Fruit fly (Drosophila melanogaster) whole organism, embryonic: ENCODE results near the gene Parg.
A peak's percentile ranks its signal among the peaks of the same experiment; 100 is the strongest.

Source experiments
- CG10543 ChIP-seq: fragments of 200-800 bp; sonication (Bioruptor generic); optimal IDR thresholded peaks from 3 replicates; lab custom pipeline; 2017; ENCODE audit warnings: missing biosample characterization, mild to moderate bottlenecking, missing genetic modification characterization, moderate library complexity
- CG10979 ChIP-seq: fragments of 200-800 bp; sonication (Bioruptor generic); optimal IDR thresholded peaks from 2 replicates; lab custom pipeline; 2018; ENCODE audit warnings: missing biosample characterization, mild to moderate bottlenecking, missing genetic modification characterization, moderate library complexity
- CG11085 ChIP-seq: fragments of 200-800 bp; sonication (Bioruptor generic); IDR thresholded peaks from 2 replicates; pipeline ENCODE4 v1.3.6; 2022; ENCODE audit warnings: missing biosample characterization, missing genetic modification characterization
- CG11560 ChIP-seq: fragments of 200-800 bp; sonication (Bioruptor generic); IDR thresholded peaks from 3 replicates; pipeline ENCODE4 v1.3.6; 2022; ENCODE audit warnings: missing biosample characterization, missing genetic modification characterization
- CG14050 ChIP-seq: fragments of 200-800 bp; sonication (Bioruptor generic); IDR thresholded peaks from 3 replicates; pipeline ENCODE4 v1.3.6; 2022; ENCODE audit warnings: missing biosample characterization, missing genetic modification characterization
- CG1647 ChIP-seq: fragments of 200-800 bp; sonication (Bioruptor generic); optimal IDR thresholded peaks from 3 replicates; lab custom pipeline; 2016; ENCODE audit warnings: missing biosample characterization, missing genetic modification characterization
- CG16815 ChIP-seq: fragments of 200-800 bp; sonication (Bioruptor generic); optimal IDR thresholded peaks from 3 replicates; lab custom pipeline; 2017; ENCODE audit warnings: missing biosample characterization, mild to moderate bottlenecking, missing genetic modification characterization
- CG2678 ChIP-seq: fragments of 200-800 bp; sonication (Bioruptor generic); optimal IDR thresholded peaks from 3 replicates; lab custom pipeline; 2019; ENCODE audit warnings: missing biosample characterization, mild to moderate bottlenecking, missing genetic modification characterization, moderate library complexity
- CG2712 ChIP-seq: fragments of 200-800 bp; optimal IDR thresholded peaks from 3 replicates; lab custom pipeline; 2019; ENCODE audit warnings: missing biosample characterization, mild to moderate bottlenecking, missing genetic modification characterization, moderate library complexity
- CG42726 ChIP-seq: fragments of 200-800 bp; sonication (Bioruptor generic); IDR thresholded peaks from 2 replicates; pipeline ENCODE4 v1.3.6; 2022; ENCODE audit warnings: missing biosample characterization, missing genetic modification characterization; ENCODE audit not compliant: partially characterized antibody
- CG5180 ChIP-seq: fragments of 200-800 bp; sonication (Bioruptor generic); optimal IDR thresholded peaks from 3 replicates; lab custom pipeline; 2017; ENCODE audit warnings: missing biosample characterization, missing genetic modification characterization, mild to moderate bottlenecking, moderate library complexity, missing genetic modification reagents
- CG5245 ChIP-seq: fragments of 200-800 bp; sonication (Bioruptor generic); optimal IDR thresholded peaks from 3 replicates; lab custom pipeline; 2016; ENCODE audit warnings: missing biosample characterization, missing genetic modification characterization
- CG5953 ChIP-seq: fragments of 200-800 bp; sonication (Bioruptor generic); IDR thresholded peaks from 2 replicates; pipeline ENCODE4 v1.3.6; 2022; ENCODE audit warnings: missing biosample characterization, missing genetic modification characterization
- CG6654 ChIP-seq: fragments of 200-800 bp; sonication (Bioruptor generic); optimal IDR thresholded peaks from 2 replicates; lab custom pipeline; 2017; ENCODE audit warnings: missing biosample characterization, mild to moderate bottlenecking, missing genetic modification characterization
- CG7372 ChIP-seq: fragments of 200-800 bp; sonication (Bioruptor generic); IDR thresholded peaks from 2 replicates; pipeline ENCODE4 v1.3.6; 2022; ENCODE audit warnings: missing biosample characterization, missing genetic modification characterization
- CG7556 ChIP-seq: fragments of 200-800 bp; sonication (Bioruptor generic); optimal IDR thresholded peaks from 2 replicates; lab custom pipeline; 2017; ENCODE audit warnings: missing biosample characterization, mild to moderate bottlenecking, missing genetic modification characterization
- CG7786 ChIP-seq: fragments of 200-800 bp; sonication (Bioruptor generic); optimal IDR thresholded peaks from 2 replicates; lab custom pipeline; 2016; ENCODE audit warnings: missing biosample characterization, missing genetic modification characterization
- CG8478 ChIP-seq: fragments of >200 bp; optimal IDR thresholded peaks from 2 replicates; lab custom pipeline; 2018
- CG9609 ChIP-seq: fragments of 200-800 bp; sonication (Bioruptor generic); optimal IDR thresholded peaks from 3 replicates; lab custom pipeline; 2016; ENCODE audit warnings: missing biosample characterization, missing genetic modification characterization
- Doc2 ChIP-seq: fragments of 200-800 bp; sonication (Bioruptor generic); IDR thresholded peaks from 2 replicates; pipeline ENCODE4 v1.3.6; 2022; ENCODE audit warnings: missing biosample characterization, missing genetic modification characterization
- Fer3 ChIP-seq: fragments of 200-800 bp; sonication (Bioruptor generic); optimal IDR thresholded peaks from 2 replicates; lab custom pipeline; 2018; ENCODE audit warnings: missing biosample characterization, mild to moderate bottlenecking, missing genetic modification characterization, moderate library complexity
- H2.0 ChIP-seq: fragments of 200-800 bp; sonication (Bioruptor generic); IDR thresholded peaks from 2 replicates; pipeline ENCODE4 v1.3.6; 2022; ENCODE audit warnings: missing biosample characterization, missing genetic modification characterization
- Hr39 ChIP-seq: fragments of >200 bp; optimal IDR thresholded peaks from 2 replicates; lab custom pipeline; 2017
- Meics ChIP-seq: fragments of 200-800 bp; sonication (Bioruptor generic); optimal IDR thresholded peaks from 2 replicates; lab custom pipeline; 2017; ENCODE audit warnings: missing biosample characterization, mild to moderate bottlenecking, missing genetic modification characterization
- Neu2 ChIP-seq: fragments of 200-800 bp; sonication (Bioruptor generic); optimal IDR thresholded peaks from 3 replicates; lab custom pipeline; 2016; ENCODE audit warnings: missing biosample characterization, missing genetic modification characterization, borderline replicate concordance
- Scr ChIP-seq: fragments of 200-800 bp; sonication (Bioruptor generic); IDR thresholded peaks from 2 replicates; pipeline ENCODE4 v1.3.6; 2022; ENCODE audit warnings: missing biosample characterization, missing genetic modification characterization; ENCODE audit not compliant: partially characterized antibody
- TFAM ChIP-seq: fragments of 200-800 bp; sonication (Bioruptor generic); optimal IDR thresholded peaks from 2 replicates; lab custom pipeline; 2017; ENCODE audit warnings: missing biosample characterization, missing genetic modification characterization, inconsistent platforms
- cas ChIP-seq: fragments of 200-800 bp; sonication (Bioruptor generic); IDR thresholded peaks from 2 replicates; pipeline ENCODE4 v1.3.6; 2022; ENCODE audit warnings: missing biosample characterization, missing genetic modification characterization
- crc ChIP-seq: fragments of 200-800 bp; sonication (Bioruptor generic); optimal IDR thresholded peaks from 2 replicates; lab custom pipeline; 2016; ENCODE audit warnings: missing biosample characterization, missing genetic modification characterization
- da ChIP-seq: fragments of 200-800 bp; sonication (Bioruptor generic); optimal IDR thresholded peaks from 2 replicates; lab custom pipeline; 2016; ENCODE audit warnings: missing biosample characterization, missing genetic modification characterization
- dan ChIP-seq: fragments of 200-800 bp; sonication (Bioruptor generic); IDR thresholded peaks from 2 replicates; pipeline ENCODE4 v1.3.6; 2022; ENCODE audit warnings: missing biosample characterization, missing genetic modification characterization
- danr ChIP-seq: fragments of 200-800 bp; sonication (Bioruptor generic); IDR thresholded peaks from 2 replicates; pipeline ENCODE4 v1.3.6; 2022; ENCODE audit warnings: missing biosample characterization, missing genetic modification characterization
- disco-r ChIP-seq: fragments of 200-800 bp; sonication (Bioruptor generic); optimal IDR thresholded peaks from 2 replicates; lab custom pipeline; 2016; ENCODE audit warnings: missing biosample characterization, missing genetic modification characterization
- dmrt99B ChIP-seq: fragments of 200-800 bp; sonication (Bioruptor generic); optimal IDR thresholded peaks from 2 replicates; lab custom pipeline; 2018; ENCODE audit warnings: missing biosample characterization, mild to moderate bottlenecking, missing genetic modification characterization, moderate library complexity
- dysf ChIP-seq: fragments of 200-800 bp; sonication (Bioruptor generic); IDR thresholded peaks from 3 replicates; pipeline ENCODE4 v1.3.6; 2022; ENCODE audit warnings: missing biosample characterization, missing genetic modification characterization
- gfzf ChIP-seq: fragments of 200-800 bp; sonication (Bioruptor generic); optimal IDR thresholded peaks from 2 replicates; lab custom pipeline; 2016; ENCODE audit warnings: missing biosample characterization, mild to moderate bottlenecking, missing genetic modification characterization, moderate library complexity
- gt ChIP-seq: fragments of 200-800 bp; sonication (Bioruptor generic); IDR thresholded peaks from 2 replicates; pipeline ENCODE4 v1.3.6; 2022; ENCODE audit warnings: missing biosample characterization, missing genetic modification characterization
- lmd ChIP-seq: fragments of 200-800 bp; sonication (Bioruptor generic); IDR thresholded peaks from 2 replicates; pipeline ENCODE4 v1.3.6; 2022; ENCODE audit warnings: missing biosample characterization, missing genetic modification characterization
- nerfin-2 ChIP-seq: fragments of 200-800 bp; sonication (Bioruptor generic); IDR thresholded peaks from 2 replicates; pipeline ENCODE4 v1.3.6; 2022; ENCODE audit warnings: missing biosample characterization, missing genetic modification characterization; ENCODE audit not compliant: partially characterized antibody
- psq ChIP-seq: fragments of 200-800 bp; sonication (Bioruptor generic); optimal IDR thresholded peaks from 2 replicates; lab custom pipeline; 2017; ENCODE audit warnings: missing biosample characterization, missing genetic modification characterization
- repo ChIP-seq: fragments of 200-800 bp; sonication (Bioruptor generic); optimal IDR thresholded peaks from 2 replicates; lab custom pipeline; 2016; ENCODE audit warnings: missing biosample characterization, missing genetic modification characterization
- scrt ChIP-seq: fragments of 200-800 bp; sonication (Bioruptor generic); optimal IDR thresholded peaks from 2 replicates; lab custom pipeline; 2018; ENCODE audit warnings: missing biosample characterization, mild to moderate bottlenecking, missing genetic modification characterization, moderate library complexity
- shn ChIP-seq: fragments of 200-800 bp; sonication (Bioruptor generic); optimal IDR thresholded peaks from 3 replicates; lab custom pipeline; 2016; ENCODE audit warnings: missing biosample characterization, missing genetic modification characterization
- sqz ChIP-seq: fragments of 200-800 bp; sonication (Bioruptor generic); optimal IDR thresholded peaks from 3 replicates; lab custom pipeline; 2018; ENCODE audit warnings: missing biosample characterization, mild to moderate bottlenecking, missing genetic modification characterization
- stwl ChIP-seq: fragments of 200-800 bp; sonication (Bioruptor generic); optimal IDR thresholded peaks from 3 replicates; lab custom pipeline; 2018; ENCODE audit warnings: missing biosample characterization, mild to moderate bottlenecking, missing genetic modification characterization, moderate library complexity
- tna ChIP-seq: fragments of 200-800 bp; sonication (Bioruptor generic); IDR thresholded peaks from 2 replicates; pipeline ENCODE4 v1.3.6; 2022; ENCODE audit warnings: missing biosample characterization, missing genetic modification characterization; ENCODE audit not compliant: partially characterized antibody
- ttk ChIP-seq: fragments of 200-800 bp; sonication (Bioruptor generic); IDR thresholded peaks from 2 replicates; pipeline ENCODE4 v2.1.2; 2022; ENCODE audit warnings: missing biosample characterization, missing genetic modification characterization
- unc-4 ChIP-seq: fragments of 200-800 bp; sonication (Bioruptor generic); IDR thresholded peaks from 2 replicates; pipeline ENCODE4 v1.3.6; 2022; ENCODE audit warnings: missing biosample characterization, missing genetic modification characterization; ENCODE audit not compliant: partially characterized antibody
- wdn ChIP-seq: fragments of 200-800 bp; sonication (Bioruptor generic); IDR thresholded peaks from 2 replicates; pipeline ENCODE4 v1.3.6; 2022; ENCODE audit warnings: missing biosample characterization, missing genetic modification characterization

Parg gene

DNA sequence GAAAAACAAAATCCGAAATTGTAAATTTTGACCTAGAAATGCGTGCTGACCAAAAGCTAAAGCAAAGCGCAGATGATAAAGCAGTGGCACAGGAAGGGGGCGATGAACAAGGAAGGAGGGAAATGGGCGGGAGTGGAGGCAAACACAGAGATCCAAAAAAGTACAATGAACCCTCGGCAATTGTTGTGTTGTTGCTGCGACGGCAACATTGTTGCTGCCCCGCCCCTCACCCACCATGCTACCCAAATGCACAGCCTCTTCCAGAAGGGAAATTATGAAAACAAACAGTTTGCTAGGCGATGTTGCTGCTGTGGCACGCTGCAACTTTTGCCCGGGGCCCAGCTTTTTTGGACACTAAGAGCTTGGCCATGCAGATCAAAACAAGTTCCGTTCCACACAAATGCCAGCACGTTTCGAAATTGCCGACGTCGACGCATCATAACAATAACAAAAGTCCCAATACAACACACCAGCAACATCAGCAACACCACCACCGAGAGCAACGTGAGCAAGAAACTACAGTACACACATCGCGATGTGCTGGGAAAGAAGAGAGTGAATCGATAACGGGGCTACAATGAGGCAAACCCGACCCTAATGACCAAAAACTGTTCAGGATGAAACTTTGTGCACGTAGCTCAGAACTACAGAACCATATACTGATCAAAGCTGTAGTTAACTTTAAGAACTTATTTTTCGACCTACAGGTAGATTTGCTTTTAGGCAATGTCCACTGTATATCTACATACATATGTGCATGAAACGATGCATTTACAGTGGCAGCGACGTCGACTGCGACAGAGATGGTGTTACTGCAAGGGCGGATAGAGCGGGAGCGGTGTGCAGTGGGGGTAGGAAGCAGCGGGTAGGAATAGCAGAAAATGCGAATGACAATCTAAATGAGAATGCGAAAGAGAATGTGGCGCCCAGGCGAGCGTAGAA is 15.4 kb upstream of the Parg start:
- TF ChIP-seq CG10543 (GFP tag; lab: Kevin White, UChicago) = no peak
- TF ChIP-seq lmd = peak; percentile 71
- TF ChIP-seq CG16815 (GFP tag; lab: Kevin White, UChicago) = peak; percentile 59
- TF ChIP-seq CG14050 (GFP tag; lab: Robert Waterston, UW) = peak; percentile 25; the same call in 1 of the 3 replicates
- peak; percentile 82 for TF ChIP-seq CG2678
- peak; percentile 64 for TF ChIP-seq shn
- TF ChIP-seq wdn (GFP tag; lab: Robert Waterston, UW) = no peak
- TF ChIP-seq Meics (GFP tag; lab: Kevin White, UChicago) = no peak
- TF ChIP-seq CG10979 = peak; percentile 84
- peak; percentile 85 for TF ChIP-seq dmrt99B (tag; lab: Kevin White, UChicago)
- TF ChIP-seq Hr39 = no peak
- TF ChIP-seq CG42726 (GFP tag; lab: Robert Waterston, UW) = no peak
- no peak for TF ChIP-seq nerfin-2
- peak; percentile 24 for TF ChIP-seq sqz
- TF ChIP-seq CG7372 (GFP tag; lab: Robert Waterston, UW) = no peak
- TF ChIP-seq Scr (GFP tag; lab: Robert Waterston, UW) = no peak
- no peak for TF ChIP-seq CG11085 (GFP tag; lab: Robert Waterston, UW)
- peak; percentile 43 for TF ChIP-seq Fer3 (tag; lab: Kevin White, UChicago)
- TF ChIP-seq H2.0 = peak; percentile 68
- TF ChIP-seq scrt (GFP tag; lab: Kevin White, UChicago) = peak; percentile 39
- TF ChIP-seq unc-4 (GFP tag; lab: Robert Waterston, UW) = no peak
- TF ChIP-seq CG9609 (GFP tag; lab: Kevin White, UChicago) = peak; percentile 68
- TF ChIP-seq cas = no peak
- peak; percentile 58; the same call in 2 of the 3 replicates for TF ChIP-seq dysf
- TF ChIP-seq stwl (tag; lab: Kevin White, UChicago) = peak; percentile 20
- no peak for TF ChIP-seq da
- TF ChIP-seq CG5180 (GFP tag; lab: Kevin White, UChicago) = peak; percentile 44
- TF ChIP-seq Doc2 = no peak
- no peak for TF ChIP-seq tna (GFP tag; lab: Robert Waterston, UW)
- TF ChIP-seq dan (GFP tag; lab: Robert Waterston, UW) = no peak
- no peak for TF ChIP-seq CG8478 (lab: Kevin White, UChicago)
- peak; percentile 51 for TF ChIP-seq CG7556 (GFP tag; lab: Kevin White, UChicago)
- no peak for TF ChIP-seq TFAM
- TF ChIP-seq CG1647 (GFP tag; lab: Kevin White, UChicago) = no peak
- TF ChIP-seq CG11560 (tag; lab: Robert Waterston, UW) = no peak
- TF ChIP-seq CG6654 (GFP tag; lab: Kevin White, UChicago) = peak; percentile 64
- TF ChIP-seq danr = no peak
- no peak for TF ChIP-seq disco-r
- peak; percentile 14 for TF ChIP-seq crc (GFP tag; lab: Kevin White, UChicago)
- TF ChIP-seq CG5245 (GFP tag; lab: Kevin White, UChicago) = peak; percentile 32
- peak; percentile 44; the same call in 1 of the 2 replicates for TF ChIP-seq gt (GFP tag; lab: Robert Waterston, UW)
- TF ChIP-seq Neu2 (GFP tag; lab: Kevin White, UChicago) = no peak
- TF ChIP-seq ttk = peak; percentile 66
- TF ChIP-seq psq = no peak
- no peak for TF ChIP-seq gfzf (GFP tag; lab: Kevin White, UChicago)
- peak; percentile 50 for TF ChIP-seq repo (GFP tag; lab: Kevin White, UChicago)
- TF ChIP-seq CG5953 (GFP tag; lab: Robert Waterston, UW) = peak; percentile 63
- TF ChIP-seq CG7786 = peak; percentile 64
- TF ChIP-seq CG2712 (tag; lab: Kevin White, UChicago) = peak; percentile 83
